Fruit fly (Drosophila melanogaster) whole organism, embryonic: ENCODE measurements around the gene Spn28B.

Experiments used
- CG10274 ChIP-seq: fragments of 200-800 bp; sonication (Bioruptor generic); optimal IDR thresholded peaks from 3 replicates; lab custom pipeline; 2017; ENCODE audit warnings: missing biosample characterization, mild to moderate bottlenecking, missing genetic modification characterization
- CG10462 ChIP-seq: fragments of 200-800 bp; sonication (Bioruptor generic); optimal IDR thresholded peaks from 2 replicates; lab custom pipeline; 2016; ENCODE audit warnings: missing biosample characterization, missing genetic modification characterization
- CG11247 ChIP-seq: fragments of 200-800 bp; sonication (Bioruptor generic); IDR thresholded peaks from 2 replicates; pipeline ENCODE4 v1.3.6; 2022; ENCODE audit warnings: missing biosample characterization, missing genetic modification characterization
- CG1233 ChIP-seq: fragments of 200-800 bp; sonication (Bioruptor generic); optimal IDR thresholded peaks from 4 replicates; lab custom pipeline; 2018; ENCODE audit warnings: missing biosample characterization, mild to moderate bottlenecking, missing genetic modification characterization
- CG13624 ChIP-seq: fragments of 200-800 bp; sonication (Bioruptor generic); optimal IDR thresholded peaks from 2 replicates; lab custom pipeline; 2016; ENCODE audit warnings: missing biosample characterization, missing genetic modification characterization
- CG15696 ChIP-seq: fragments of 200-800 bp; sonication (Bioruptor generic); optimal IDR thresholded peaks from 2 replicates; lab custom pipeline; 2019; ENCODE audit warnings: missing biosample characterization, mild to moderate bottlenecking, missing genetic modification characterization, moderate library complexity
- CG17385 ChIP-seq: fragments of 200-800 bp; sonication (Bioruptor generic); optimal IDR thresholded peaks from 3 replicates; lab custom pipeline; 2018; ENCODE audit warnings: missing biosample characterization, mild to moderate bottlenecking, missing genetic modification characterization
- CG17568 ChIP-seq: fragments of 200-800 bp; sonication (Bioruptor generic); optimal IDR thresholded peaks from 2 replicates; lab custom pipeline; 2018; ENCODE audit warnings: missing biosample characterization, mild to moderate bottlenecking, missing genetic modification characterization, moderate library complexity
- CG17829 ChIP-seq: fragments of 200-800 bp; optimal IDR thresholded peaks from 2 replicates; lab custom pipeline; 2019; ENCODE audit warnings: missing biosample characterization, mild to moderate bottlenecking, missing genetic modification characterization, moderate library complexity
- CG1832 ChIP-seq: fragments of 200-800 bp; sonication (Bioruptor generic); optimal IDR thresholded peaks from 2 replicates; lab custom pipeline; 2017; ENCODE audit warnings: missing biosample characterization, mild to moderate bottlenecking, missing genetic modification characterization, inconsistent platforms
- CG18476 ChIP-seq: fragments of 200-800 bp; sonication (Bioruptor generic); optimal IDR thresholded peaks from 2 replicates; lab custom pipeline; 2016; ENCODE audit warnings: missing biosample characterization, mild to moderate bottlenecking, missing genetic modification characterization
- CG2202 ChIP-seq: fragments of 200-800 bp; sonication (Bioruptor generic); optimal IDR thresholded peaks from 2 replicates; lab custom pipeline; 2018; ENCODE audit warnings: missing biosample characterization, mild to moderate bottlenecking, missing genetic modification characterization
- CG4328 ChIP-seq: fragments of 200-800 bp; sonication (Bioruptor generic); optimal IDR thresholded peaks from 3 replicates; lab custom pipeline; 2017; ENCODE audit warnings: missing biosample characterization, missing genetic modification reagents, missing genetic modification characterization
- CG4360 ChIP-seq: fragments of 200-800 bp; sonication (Bioruptor generic); IDR thresholded peaks from 2 replicates; pipeline ENCODE4 v1.3.6; 2022; ENCODE audit warnings: missing biosample characterization, missing genetic modification characterization
- CG4617 ChIP-seq: fragments of 200-800 bp; sonication (Bioruptor generic); optimal IDR thresholded peaks from 3 replicates; lab custom pipeline; 2016; ENCODE audit warnings: missing biosample characterization, missing genetic modification characterization, borderline replicate concordance
- CG4820 ChIP-seq: fragments of 200-800 bp; sonication (Bioruptor generic); optimal IDR thresholded peaks from 3 replicates; lab custom pipeline; 2016; ENCODE audit warnings: missing biosample characterization, missing genetic modification characterization
- CG7271 ChIP-seq: fragments of 200-800 bp; sonication (Bioruptor generic); optimal IDR thresholded peaks from 2 replicates; lab custom pipeline; 2018; ENCODE audit warnings: missing biosample characterization, mild to moderate bottlenecking, missing genetic modification characterization, moderate library complexity
- CG8944 ChIP-seq: fragments of 200-800 bp; sonication (Bioruptor generic); optimal IDR thresholded peaks from 3 replicates; lab custom pipeline; 2016; ENCODE audit warnings: missing biosample characterization, missing genetic modification characterization
- Dfd ChIP-seq, 2 experiments: fragments of >200 bp; optimal IDR thresholded peaks; 2 replicates each; lab custom pipeline; 2017; ENCODE audit warnings: missing biosample characterization in 2 of 2, missing genetic modification characterization in 2 of 2
- Fer2 ChIP-seq: fragments of 200-800 bp; sonication (Bioruptor generic); optimal IDR thresholded peaks from 2 replicates; lab custom pipeline; 2018; ENCODE audit warnings: missing biosample characterization, mild to moderate bottlenecking, missing genetic modification characterization, moderate library complexity
- Gug ChIP-seq: fragments of 200-800 bp; sonication (Bioruptor generic); IDR thresholded peaks from 4 replicates; pipeline ENCODE4 v1.3.6; 2022; ENCODE audit warnings: missing biosample characterization, missing genetic modification characterization
- HLH3B ChIP-seq: fragments of 200-800 bp; sonication (Bioruptor generic); IDR thresholded peaks from 2 replicates; pipeline ENCODE4 v1.3.6; 2022; ENCODE audit warnings: missing biosample characterization, missing genetic modification characterization
- HmgD ChIP-seq: fragments of 200-800 bp; sonication (Bioruptor generic); optimal IDR thresholded peaks from 3 replicates; lab custom pipeline; 2016; ENCODE audit warnings: missing biosample characterization, missing genetic modification characterization
- Hmr ChIP-seq: fragments of 200-800 bp; sonication (Bioruptor generic); optimal IDR thresholded peaks from 3 replicates; lab custom pipeline; 2017; ENCODE audit warnings: mild to moderate bottlenecking, missing biosample characterization, missing genetic modification reagents, missing genetic modification characterization
- Hr51 ChIP-seq, 2 experiments: fragments of 200-800 bp; sonication (Bioruptor generic); optimal IDR thresholded peaks; 2 replicates in 1 of 2; 3 replicates in 1 of 2; lab custom pipeline; 2016 to 2018; ENCODE audit warnings: missing biosample characterization in 2 of 2, missing genetic modification characterization in 2 of 2, mild to moderate bottlenecking in 1 of 2, moderate library complexity in 1 of 2
- Hsf ChIP-seq: fragments of 200-800 bp; sonication (Bioruptor generic); optimal IDR thresholded peaks from 3 replicates; lab custom pipeline; 2016; ENCODE audit warnings: missing biosample characterization, missing genetic modification characterization
- Mrtf ChIP-seq: fragments of 200-800 bp; sonication (Bioruptor generic); IDR thresholded peaks from 3 replicates; pipeline ENCODE4 v1.3.6; 2022; ENCODE audit warnings: missing biosample characterization, missing genetic modification characterization
- NC2α ChIP-seq: fragments of 200-800 bp; sonication (Bioruptor generic); optimal IDR thresholded peaks from 2 replicates; lab custom pipeline; 2016; ENCODE audit warnings: missing biosample characterization, missing genetic modification characterization
- Opbp ChIP-seq: fragments of 200-800 bp; sonication (Bioruptor generic); IDR thresholded peaks from 3 replicates; pipeline ENCODE4 v1.3.6; 2022; ENCODE audit warnings: missing biosample characterization, missing genetic modification characterization; ENCODE audit not compliant: partially characterized antibody
- Xbp1 ChIP-seq: fragments of 200-800 bp; sonication (Bioruptor generic); optimal IDR thresholded peaks from 3 replicates; lab custom pipeline; 2016; ENCODE audit warnings: missing biosample characterization, mild to moderate bottlenecking, missing genetic modification characterization
- ara ChIP-seq: fragments of 200-800 bp; sonication (Bioruptor generic); IDR thresholded peaks from 2 replicates; pipeline ENCODE4 v1.3.6; 2022; ENCODE audit warnings: missing biosample characterization, missing genetic modification characterization
- az2 ChIP-seq: fragments of 200-800 bp; sonication (Bioruptor generic); optimal IDR thresholded peaks from 3 replicates; lab custom pipeline; 2016; ENCODE audit warnings: missing biosample characterization, missing genetic modification characterization
- cato ChIP-seq: fragments of 200-800 bp; sonication (Bioruptor generic); optimal IDR thresholded peaks from 2 replicates; lab custom pipeline; 2016; ENCODE audit warnings: missing biosample characterization, missing genetic modification characterization, borderline replicate concordance
- chif ChIP-seq, 2 experiments: fragments of 200-800 bp; sonication (Bioruptor generic); optimal IDR thresholded peaks; 3 replicates each; lab custom pipeline; 2016; ENCODE audit warnings: missing biosample characterization in 2 of 2, missing genetic modification characterization in 2 of 2
- croc ChIP-seq: fragments of 200-800 bp; sonication (Bioruptor generic); conservative IDR thresholded peaks from 3 replicates; pipeline ENCODE4 v1.3.6; 2022; ENCODE audit warnings: missing biosample characterization, missing genetic modification characterization
- dati ChIP-seq: fragments of 200-800 bp; sonication (Bioruptor generic); IDR thresholded peaks from 2 replicates; pipeline ENCODE4 v1.3.6; 2022; ENCODE audit warnings: missing biosample characterization, missing genetic modification characterization
- fru ChIP-seq: fragments of >200 bp; optimal IDR thresholded peaks from 2 replicates; lab custom pipeline; 2017
- gsb-n ChIP-seq: fragments of 200-800 bp; sonication (Bioruptor generic); optimal IDR thresholded peaks from 3 replicates; lab custom pipeline; 2018; ENCODE audit warnings: missing biosample characterization, mild to moderate bottlenecking, missing genetic modification characterization
- ham ChIP-seq: fragments of 200-800 bp; sonication (Bioruptor generic); IDR thresholded peaks from 2 replicates; pipeline ENCODE4 v1.3.6; 2022; ENCODE audit warnings: missing biosample characterization, missing genetic modification characterization
- hb ChIP-seq: fragments of 200-800 bp; sonication (Bioruptor generic); IDR thresholded peaks from 3 replicates; pipeline ENCODE4 v1.3.6; 2022; ENCODE audit warnings: missing biosample characterization, missing genetic modification characterization; ENCODE audit not compliant: partially characterized antibody
- lab ChIP-seq: fragments of 200-800 bp; sonication (Bioruptor generic); optimal IDR thresholded peaks from 3 replicates; lab custom pipeline; 2017; ENCODE audit warnings: missing biosample characterization, missing genetic modification characterization, mild to moderate bottlenecking, moderate library complexity, missing genetic modification reagents
- odd ChIP-seq: fragments of 200-800 bp; sonication (Bioruptor generic); optimal IDR thresholded peaks from 2 replicates; lab custom pipeline; 2017; ENCODE audit warnings: missing biosample characterization, mild to moderate bottlenecking, missing genetic modification characterization
- sc ChIP-seq, 3 experiments: fragments of >200 bp in 2 of 3; fragments of 200-800 bp in 1 of 3; sonication (Bioruptor generic) in 1 of 3; optimal IDR thresholded peaks; 2 replicates in 2 of 3; 3 replicates in 1 of 3; lab custom pipeline; 2017; ENCODE audit warnings: mild to moderate bottlenecking in 1 of 3, missing biosample characterization in 1 of 3, missing genetic modification characterization in 1 of 3, missing genetic modification reagents in 1 of 3
- slou ChIP-seq: fragments of 200-800 bp; sonication (Bioruptor generic); optimal IDR thresholded peaks from 3 replicates; lab custom pipeline; 2016; ENCODE audit warnings: missing biosample characterization, missing genetic modification characterization
- sob ChIP-seq: fragments of 200-800 bp; sonication (Bioruptor generic); IDR thresholded peaks from 2 replicates; pipeline ENCODE4 v1.3.6; 2022; ENCODE audit warnings: missing biosample characterization, missing genetic modification characterization
- ssp ChIP-seq: fragments of 200-800 bp; sonication (Bioruptor generic); IDR thresholded peaks from 2 replicates; pipeline ENCODE4 v1.3.6; 2022; ENCODE audit warnings: missing biosample characterization, missing genetic modification characterization
- wek ChIP-seq: fragments of 200-800 bp; sonication (Bioruptor generic); optimal IDR thresholded peaks from 3 replicates; lab custom pipeline; 2018; ENCODE audit warnings: missing biosample characterization, mild to moderate bottlenecking, missing genetic modification characterization, moderate library complexity
- zfh1 ChIP-seq: fragments of 200-800 bp; sonication (Bioruptor generic); IDR thresholded peaks from 3 replicates; pipeline ENCODE4 v1.3.6; 2022; ENCODE audit warnings: missing biosample characterization, missing genetic modification characterization

The Spn28B gene

DNA sequence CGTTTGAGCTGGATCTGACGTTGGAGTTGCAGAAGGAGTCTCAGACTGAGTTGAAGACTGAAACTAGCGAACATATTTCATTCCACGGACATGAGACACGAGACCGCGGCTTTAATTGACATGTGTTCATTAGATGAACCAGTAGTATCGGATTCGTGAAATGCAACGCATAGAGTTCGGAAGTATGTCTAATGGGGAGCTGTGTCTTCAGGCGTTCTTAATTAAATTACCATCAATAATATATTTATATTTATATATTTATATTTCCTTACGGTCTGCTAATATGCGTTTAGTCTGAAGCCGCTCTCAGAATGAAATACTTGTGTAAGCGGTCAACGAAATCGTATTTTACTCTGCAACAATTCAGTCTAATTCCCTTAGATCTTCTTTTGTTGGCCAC lies at the start of gene Spn28B:
Gene Spn28B, plus strand, starts transcription at position 301 of the 400 bp plus-strand sequence.
- TF ChIP-seq lab (GFP tag; lab: Kevin White, UChicago), result no peak
- no peak for TF ChIP-seq CG4617
- TF ChIP-seq dati (GFP tag; lab: Robert Waterston, UW), result no peak
- no peak for TF ChIP-seq sob

DNA sequence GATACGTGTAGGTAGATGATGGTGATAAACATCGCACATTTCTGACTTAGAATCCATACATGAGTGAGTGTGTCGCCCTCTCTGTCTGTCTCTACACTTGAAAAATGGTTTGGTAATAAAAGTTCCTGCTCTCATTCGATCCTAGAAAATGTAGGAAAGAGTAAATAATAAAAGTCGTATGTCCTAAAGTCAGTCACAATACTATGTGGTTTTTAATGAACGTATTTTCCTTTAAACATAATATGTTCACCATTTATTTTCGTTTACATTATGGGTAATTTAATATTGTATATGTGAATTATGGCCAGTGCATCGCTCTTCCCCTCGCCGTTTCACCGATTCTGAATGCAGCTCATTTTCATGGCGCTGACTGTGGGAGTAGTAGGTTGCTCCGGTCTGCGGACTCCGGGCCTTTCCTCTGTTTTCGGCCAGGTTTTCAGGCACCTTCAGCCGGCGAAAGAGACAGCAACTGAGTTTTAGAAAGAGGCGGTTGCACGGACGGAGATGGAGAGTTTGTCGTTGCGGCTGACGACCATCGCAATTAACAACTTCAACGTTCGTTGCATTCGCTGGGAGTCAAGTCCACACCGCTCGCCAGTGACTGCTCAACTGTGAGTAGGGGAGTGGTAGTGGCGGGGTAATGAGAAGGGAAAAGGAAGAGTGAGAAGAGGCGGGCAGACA lies 48.9 kb upstream of the Spn28B start:
- no peak for TF ChIP-seq ssp (GFP tag; lab: Robert Waterston, UW)
- peak; percentile 48 for TF ChIP-seq CG2202 (tag; lab: Kevin White, UChicago)
- TF ChIP-seq NC2α (GFP tag; lab: Kevin White, UChicago), result no peak
- TF ChIP-seq CG8944 (GFP tag; lab: Kevin White, UChicago), result no peak
- peak; percentile 28 for TF ChIP-seq Xbp1
- peak; percentile 71; the same call in 2 of the 3 replicates for TF ChIP-seq zfh1
- peak; percentile 61; the same call in 2 of the 3 replicates for TF ChIP-seq croc (GFP tag; lab: Robert Waterston, UW)
- TF ChIP-seq Dfd (GFP tag; optimal IDR thresholded peaks at IDR 0.05; lab: Kevin White, UChicago), result no peak
- TF ChIP-seq CG10274 (GFP tag; lab: Kevin White, UChicago), result no peak
- TF ChIP-seq CG1233 (GFP tag; lab: Kevin White, UChicago), result no peak
- TF ChIP-seq ham (GFP tag; lab: Robert Waterston, UW), result no peak
- TF ChIP-seq CG1832 (GFP tag; lab: Kevin White, UChicago), result peak; percentile 64
- no peak for TF ChIP-seq slou
- peak; percentile 1 for TF ChIP-seq CG18476 (GFP tag; lab: Kevin White, UChicago)
- peak; percentile 18 for TF ChIP-seq CG7271 (tag; lab: Kevin White, UChicago)
- no peak for TF ChIP-seq Opbp (GFP tag; lab: Robert Waterston, UW)
- TF ChIP-seq Fer2 (tag; lab: Kevin White, UChicago), result no peak
- TF ChIP-seq CG4360, result no peak
- TF ChIP-seq Hr51 (GFP tag; optimal IDR thresholded peaks at IDR 0.05; lab: Kevin White, UChicago), result no peak
- no peak for TF ChIP-seq sc (optimal IDR thresholded peaks at IDR 0.05; lab: Kevin White, UChicago)
- peak; percentile 42 for TF ChIP-seq sc (GFP tag; optimal IDR thresholded peaks at IDR 0.05; lab: Kevin White, UChicago)
- TF ChIP-seq CG10462, result no peak
- TF ChIP-seq fru (lab: Kevin White, UChicago), result no peak
- no peak for TF ChIP-seq Gug (GFP tag; lab: Robert Waterston, UW)
- TF ChIP-seq CG17568 (GFP tag; lab: Kevin White, UChicago), result no peak
- peak; percentile 74; the same call in 1 of the 2 replicates for TF ChIP-seq ara (GFP tag; lab: Robert Waterston, UW)
- no peak for TF ChIP-seq CG17385 (GFP tag; lab: Kevin White, UChicago)
- peak; percentile 65 for TF ChIP-seq CG15696 (tag; lab: Kevin White, UChicago)
- no peak for TF ChIP-seq wek (GFP tag; lab: Kevin White, UChicago)
- no peak for TF ChIP-seq odd (GFP tag; lab: Kevin White, UChicago)
- no peak for TF ChIP-seq CG4328 (GFP tag; lab: Kevin White, UChicago)
- no peak for TF ChIP-seq CG11247 (GFP tag; lab: Robert Waterston, UW)
- peak; percentile 73 for TF ChIP-seq CG17829
- no peak for TF ChIP-seq cato (GFP tag; lab: Kevin White, UChicago)
- peak; percentile 32 for TF ChIP-seq gsb-n (tag; lab: Kevin White, UChicago)
- TF ChIP-seq chif (GFP tag; optimal IDR thresholded peaks at IDR 0.05; lab: Kevin White, UChicago), result peak; percentile 24 to 59
- TF ChIP-seq HmgD (GFP tag; lab: Kevin White, UChicago), result no peak
- no peak for TF ChIP-seq CG4820
- TF ChIP-seq hb (GFP tag; lab: Robert Waterston, UW), result no peak
- peak; percentile 43 for TF ChIP-seq az2 (GFP tag; lab: Kevin White, UChicago)
- TF ChIP-seq Hsf, result peak; percentile 45
- TF ChIP-seq Hmr, result no peak
- TF ChIP-seq Mrtf (GFP tag; lab: Robert Waterston, UW), result no peak
- no peak for TF ChIP-seq CG13624
- TF ChIP-seq HLH3B (GFP tag; lab: Robert Waterston, UW), result 0 out of 2 replicates have a peak, but pooled peaks have one; percentile 25
